Worm (Caenorhabditis elegans) whole organism, L4/young adult: ENCODE results near the gene F44G4.7.

Experiments used
- W03F9.2 ChIP-seq: fragments of 150-350 bp; optimal IDR thresholded peaks from 2 replicates; lab custom pipeline; 2014; ENCODE audit warnings: missing biosample characterization, missing genetic modification characterization
- dao-5 ChIP-seq: sonication (generic microtip); optimal IDR thresholded peaks from 2 replicates; lab custom pipeline; 2016; ENCODE audit warnings: missing genotype, missing genetic modification characterization, moderate library complexity, missing compliant biosample characterization
- him-1 ChIP-seq: sonication (generic microtip); optimal IDR thresholded peaks from 2 replicates; lab custom pipeline; 2016; ENCODE audit warnings: missing genotype, missing genetic modification reagents, missing genetic modification characterization, missing compliant biosample characterization

ce11 chrII:8990267-8990666 is 14.7 kb downstream of the F44G4.7 start:
- no peak for TF ChIP-seq him-1
- TF ChIP-seq W03F9.2 (tag; lab: Kevin White, UChicago) = no peak
- no peak for TF ChIP-seq dao-5
